Worm (Caenorhabditis elegans): Measurements from ENCODE around the gene let-2.

- no peak for TF ChIP-seq R02D3.7 (tag; optimal IDR thresholded peaks at IDR 0.05)
- TF ChIP-seq crh-2 (tag; optimal IDR thresholded peaks at IDR 0.05) = no peak
- TF ChIP-seq sem-4 (tag; optimal IDR thresholded peaks at IDR 0.05) = no peak
- TF ChIP-seq lin-39 (tag; optimal IDR thresholded peaks at IDR 0.05) = no peak
These were observed 29.3 kb upstream of the let-2 start for ce11 chrX:16418396-16418795.
